Worm (Caenorhabditis elegans) whole organism, L2 larva: ENCODE data around the gene F34D10.3.

ENCODE experiments used
- C34F6.9 ChIP-seq: fragments of 150-350 bp; optimal IDR thresholded peaks from 2 replicates; lab custom pipeline; 2014; ENCODE audit warnings: missing biosample characterization, missing genetic modification characterization
- alr-1 ChIP-seq: fragments of 150-350 bp; optimal IDR thresholded peaks from 2 replicates; lab custom pipeline; 2014; ENCODE audit warnings: missing biosample characterization, missing genetic modification characterization
- aly-2 ChIP-seq: fragments of 150-350 bp; optimal IDR thresholded peaks from 2 replicates; lab custom pipeline; 2014; ENCODE audit warnings: missing biosample characterization, missing genetic modification characterization
- ama-1 ChIP-seq: fragments of 150-350 bp; optimal IDR thresholded peaks from 2 replicates; lab custom pipeline; 2018; ENCODE audit warnings: inconsistent platforms
- blmp-1 ChIP-seq: sonication (generic microtip); optimal IDR thresholded peaks from 2 replicates; lab custom pipeline; 2017; ENCODE audit warnings: missing genetic modification characterization, mild to moderate bottlenecking, missing compliant biosample characterization, antibody characterized with exemption, moderate library complexity; ENCODE audit not compliant: insufficient read depth
- ceh-16 ChIP-seq: fragments of 150-350 bp; optimal IDR thresholded peaks from 2 replicates; lab custom pipeline; 2014; ENCODE audit warnings: missing biosample characterization, missing genetic modification characterization
- ceh-82 ChIP-seq: fragments of 150-350 bp; optimal IDR thresholded peaks from 2 replicates; lab custom pipeline; 2014; ENCODE audit warnings: missing biosample characterization, missing genetic modification characterization
- crh-2 ChIP-seq: sonication (generic microtip); optimal IDR thresholded peaks from 2 replicates; lab custom pipeline; 2017; ENCODE audit warnings: missing biosample characterization, missing genetic modification characterization
- egl-27 ChIP-seq: sonication (generic microtip); optimal IDR thresholded peaks from 3 replicates; lab custom pipeline; 2017; ENCODE audit warnings: missing biosample characterization, missing genetic modification reagents, missing genetic modification characterization
- elt-3 ChIP-seq: sonication (generic microtip); optimal IDR thresholded peaks from 2 replicates; lab custom pipeline; 2017; ENCODE audit warnings: missing biosample characterization, missing genetic modification characterization
- fos-1 ChIP-seq: fragments of 150-350 bp; optimal IDR thresholded peaks from 2 replicates; lab custom pipeline; 2014; ENCODE audit warnings: missing biosample characterization, missing genetic modification characterization
- gmeb-1 ChIP-seq: fragments of 150-350 bp; optimal IDR thresholded peaks from 2 replicates; lab custom pipeline; 2014; ENCODE audit warnings: missing biosample characterization, missing genetic modification characterization
- lin-13 ChIP-seq: fragments of 150-350 bp; optimal IDR thresholded peaks from 2 replicates; lab custom pipeline; 2014; ENCODE audit warnings: missing biosample characterization, missing genetic modification reagents, missing genetic modification characterization
- lin-39 ChIP-seq: fragments of 150-350 bp; optimal IDR thresholded peaks from 2 replicates; lab custom pipeline; 2014; ENCODE audit warnings: missing biosample characterization, missing genetic modification reagents, missing genetic modification characterization
- lsy-2 ChIP-seq, 2 experiments: fragments of 150-350 bp in 1 of 2; sonication (generic microtip) in 1 of 2; optimal IDR thresholded peaks; 2 replicates each; lab custom pipeline; 2014 to 2017; ENCODE audit warnings: missing biosample characterization in 2 of 2, missing genetic modification characterization in 2 of 2
- mab-5 ChIP-seq: fragments of 150-350 bp; optimal IDR thresholded peaks from 2 replicates; lab custom pipeline; 2014; ENCODE audit warnings: missing biosample characterization, missing genetic modification characterization
- mdl-1 ChIP-seq, 2 experiments: fragments of 150-350 bp in 1 of 2; sonication (generic microtip) in 1 of 2; optimal IDR thresholded peaks; 2 replicates each; lab custom pipeline; 2017; ENCODE audit warnings: missing biosample characterization in 2 of 2, missing genetic modification characterization in 2 of 2
- nhr-10 ChIP-seq: sonication (generic microtip); optimal IDR thresholded peaks from 2 replicates; lab custom pipeline; 2017; ENCODE audit warnings: missing biosample characterization, missing genetic modification characterization
- nhr-11 ChIP-seq: fragments of 150-350 bp; optimal IDR thresholded peaks from 2 replicates; lab custom pipeline; 2014; ENCODE audit warnings: missing biosample characterization, missing genetic modification characterization
- nhr-12 ChIP-seq: fragments of 150-350 bp; optimal IDR thresholded peaks from 2 replicates; lab custom pipeline; 2014; ENCODE audit warnings: missing biosample characterization, missing genetic modification characterization
- nhr-129 ChIP-seq: fragments of 150-350 bp; optimal IDR thresholded peaks from 2 replicates; lab custom pipeline; 2014; ENCODE audit warnings: missing biosample characterization, missing genetic modification characterization
- nhr-21 ChIP-seq: fragments of 150-350 bp; optimal IDR thresholded peaks from 2 replicates; lab custom pipeline; 2014; ENCODE audit warnings: missing biosample characterization, missing genetic modification characterization
- nhr-23 ChIP-seq: fragments of 150-350 bp; optimal IDR thresholded peaks from 2 replicates; lab custom pipeline; 2014; ENCODE audit warnings: missing biosample characterization, missing genetic modification reagents, missing genetic modification characterization
- nhr-237 ChIP-seq: fragments of 150-350 bp; optimal IDR thresholded peaks from 2 replicates; lab custom pipeline; 2014; ENCODE audit warnings: missing biosample characterization, missing genetic modification characterization
- nhr-25 ChIP-seq: fragments of 150-350 bp; sonication (generic microtip); optimal IDR thresholded peaks from 3 replicates; lab custom pipeline; 2014; ENCODE audit warnings: missing biosample characterization, missing genetic modification characterization
- nhr-6 ChIP-seq: fragments of 150-350 bp; optimal IDR thresholded peaks from 2 replicates; lab custom pipeline; 2014; ENCODE audit warnings: missing biosample characterization, missing genetic modification characterization
- nhr-77 ChIP-seq: fragments of 150-350 bp; optimal IDR thresholded peaks from 2 replicates; lab custom pipeline; 2014; ENCODE audit warnings: missing biosample characterization, missing genetic modification characterization
- peb-1 ChIP-seq: fragments of 150-350 bp; optimal IDR thresholded peaks from 2 replicates; lab custom pipeline; 2014; ENCODE audit warnings: missing biosample characterization, missing genetic modification characterization
- skn-1 ChIP-seq: sonication (generic microtip); optimal IDR thresholded peaks from 2 replicates; lab custom pipeline; 2017; ENCODE audit warnings: missing biosample characterization, missing genetic modification characterization
- sma-3 ChIP-seq: sonication (generic microtip); optimal IDR thresholded peaks from 2 replicates; lab custom pipeline; 2016; ENCODE audit warnings: missing genetic modification reagents, missing genetic modification characterization, missing compliant biosample characterization
- sma-9 ChIP-seq, 2 experiments: fragments of 150-350 bp in 1 of 2; sonication (generic microtip) in 1 of 2; optimal IDR thresholded peaks; 2 replicates each; lab custom pipeline; 2014 to 2016; ENCODE audit warnings: missing genetic modification characterization in 2 of 2, mild to moderate bottlenecking in 1 of 2, missing biosample characterization in 1 of 2, missing compliant biosample characterization in 1 of 2, missing genetic modification reagents in 1 of 2, moderate library complexity in 1 of 2
- unc-55 ChIP-seq: fragments of 150-350 bp; sonication (generic microtip); optimal IDR thresholded peaks from 3 replicates; lab custom pipeline; 2014; ENCODE audit warnings: missing biosample characterization, missing genetic modification reagents, missing genetic modification characterization
- zag-1 ChIP-seq: fragments of 150-350 bp; optimal IDR thresholded peaks from 2 replicates; lab custom pipeline; 2014; ENCODE audit warnings: missing biosample characterization, missing genetic modification characterization
- ztf-1 ChIP-seq: fragments of 200-800 bp; sonication (Bioruptor generic); conservative IDR thresholded peaks from 2 replicates; pipeline ENCODE4 v1.3.6; 2022; ENCODE audit warnings: missing genetic modification characterization, missing compliant biosample characterization
- ztf-11 ChIP-seq: sonication (generic microtip); optimal IDR thresholded peaks from 2 replicates; lab custom pipeline; 2017; ENCODE audit warnings: missing biosample characterization, missing genetic modification characterization
- ztf-4 ChIP-seq: fragments of 150-350 bp; optimal IDR thresholded peaks from 2 replicates; lab custom pipeline; 2014; ENCODE audit warnings: missing biosample characterization, missing genetic modification characterization

F34D10.3 gene

ce11 chrIII:3734007-3734406, at the start of gene F34D10.3:
Gene F34D10.3 (plus strand): TSS chrIII:3734255.
- TF ChIP-seq nhr-25, result no peak
- TF ChIP-seq nhr-129 (tag; lab: Kevin White, UChicago), result peak; percentile 16
- TF ChIP-seq nhr-237 (tag; lab: Kevin White, UChicago), result no peak
- peak in 1 of 2 experiments; percentile 3 for TF ChIP-seq lsy-2 (tag; optimal IDR thresholded peaks at IDR 0.05; lab: Kevin White, UChicago)
- TF ChIP-seq crh-2, result no peak
- TF ChIP-seq ceh-82 (tag; lab: Kevin White, UChicago), result no peak
- no peak for TF ChIP-seq ama-1 (lab: Kevin White, UChicago)
- TF ChIP-seq nhr-11 (tag; lab: Kevin White, UChicago), result no peak
- no peak for TF ChIP-seq nhr-12 (tag; lab: Kevin White, UChicago)
- TF ChIP-seq C34F6.9 (tag; lab: Kevin White, UChicago), result peak; percentile 30
- TF ChIP-seq unc-55, result peak; percentile 53

DNA sequence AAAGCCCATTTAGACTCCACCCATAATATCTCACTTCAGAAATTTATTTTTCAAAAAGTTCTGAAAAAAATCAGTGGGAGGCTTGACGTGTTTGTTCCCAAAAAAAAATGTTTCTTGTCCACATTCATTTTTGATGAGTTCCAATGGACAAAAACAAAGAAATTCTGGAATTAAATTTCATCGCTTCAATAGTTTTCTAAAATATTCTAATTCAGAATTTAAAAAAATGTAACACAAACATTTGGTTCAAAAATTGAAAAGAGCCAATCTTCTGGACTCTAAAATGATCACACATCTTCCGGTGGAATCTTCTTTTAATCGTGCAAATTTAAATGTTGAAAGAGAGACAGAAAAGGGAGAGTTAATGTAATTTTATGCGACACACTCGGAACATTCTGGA, 41.5 kb upstream of the F34D10.3 start:
- TF ChIP-seq C34F6.9 (tag; lab: Kevin White, UChicago), result peak; percentile 24
- no peak for TF ChIP-seq nhr-12 (tag; lab: Kevin White, UChicago)

DNA sequence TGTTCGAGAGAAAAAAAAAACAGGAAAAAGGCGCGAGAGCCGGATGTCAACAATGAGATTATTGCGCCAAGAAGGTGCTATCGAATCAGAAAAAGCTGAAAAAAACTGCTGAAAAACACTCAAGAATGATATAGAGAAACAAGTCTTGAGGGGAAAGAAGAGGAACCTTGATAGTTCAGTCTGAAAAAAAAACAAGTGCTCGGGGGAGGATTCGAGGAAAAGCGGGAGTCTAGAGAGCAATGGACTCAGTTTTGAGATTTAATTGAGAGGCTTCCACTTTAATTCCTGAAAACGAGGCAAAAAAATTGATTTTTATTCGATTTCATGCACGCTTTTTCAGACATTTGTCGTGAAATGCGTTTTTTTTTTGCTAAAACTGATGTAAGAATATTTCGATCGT, 39.5 kb upstream of the F34D10.3 start, which contains the start of gene npr-15:
Gene npr-15, minus strand, starts transcription at position 101 of the 400 bp plus-strand sequence.
- TF ChIP-seq lin-39 (tag; lab: Kevin White, UChicago), result no peak
- TF ChIP-seq nhr-77 (tag; lab: Kevin White, UChicago), result no peak
- TF ChIP-seq gmeb-1 (tag; lab: Kevin White, UChicago), result no peak
- TF ChIP-seq nhr-12 (tag; lab: Kevin White, UChicago), result no peak
- TF ChIP-seq nhr-6 (tag; lab: Kevin White, UChicago), result no peak
- TF ChIP-seq nhr-25, result no peak
- TF ChIP-seq mab-5, result no peak
- no peak for TF ChIP-seq sma-9 (GFP tag; optimal IDR thresholded peaks at IDR 0.05; lab: Kevin White, UChicago)
- no peak for TF ChIP-seq sma-9 (tag; optimal IDR thresholded peaks at IDR 0.05; lab: Kevin White, UChicago)
- no peak for TF ChIP-seq fos-1
- no peak for TF ChIP-seq elt-3 (tag; lab: Kevin White, UChicago)
- TF ChIP-seq ztf-1 (GFP tag; lab: Robert Waterston, UW), result no peak
- no peak for TF ChIP-seq ztf-11 (tag; lab: Kevin White, UChicago)
- no peak for TF ChIP-seq skn-1 (tag; lab: Kevin White, UChicago)

DNA sequence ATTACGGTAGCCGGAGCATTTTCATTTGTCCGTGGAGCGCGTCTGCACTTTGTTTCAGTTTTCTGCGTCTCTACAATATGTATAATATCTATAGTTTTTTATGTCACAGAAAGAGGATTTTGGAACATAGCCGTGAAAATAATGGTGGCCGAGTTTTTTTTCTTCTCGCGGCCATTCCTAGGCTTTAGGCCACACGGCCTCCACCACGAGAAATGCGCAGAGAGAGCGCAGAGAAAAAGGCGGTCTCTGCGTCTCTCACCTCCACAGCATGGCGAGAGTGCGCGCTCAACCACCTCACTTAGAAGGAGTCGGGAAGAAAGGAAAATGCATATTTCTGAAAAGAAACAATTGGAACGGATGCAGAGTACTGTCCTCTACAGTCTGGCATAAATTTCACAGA, 38.7 kb upstream of the F34D10.3 start:
- TF ChIP-seq lsy-2 (tag; optimal IDR thresholded peaks at IDR 0.05; lab: Kevin White, UChicago), result peak; percentile 19 to 24
- TF ChIP-seq unc-55, result peak; percentile 15

DNA sequence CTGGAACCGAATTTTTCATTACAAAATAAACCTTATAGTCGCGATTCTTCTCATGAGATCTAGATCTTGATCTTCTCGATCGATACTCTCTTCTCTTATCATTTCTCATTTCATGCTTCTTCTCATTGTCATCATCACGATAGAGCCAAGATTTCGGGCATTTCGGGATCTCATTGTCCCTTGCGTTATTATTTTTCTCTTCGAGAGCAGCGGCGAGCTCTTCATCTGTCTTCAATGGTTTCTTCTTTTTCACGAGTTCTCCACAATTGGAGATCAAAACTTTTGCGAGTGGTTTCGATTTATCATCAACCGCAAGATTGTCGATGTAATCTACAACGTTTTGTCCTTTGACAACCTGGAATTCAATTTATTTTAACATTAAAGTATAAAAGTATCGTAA, 35.7 kb upstream of the F34D10.3 start:
- no peak for TF ChIP-seq crh-2

- TF ChIP-seq nhr-21 (tag; lab: Kevin White, UChicago), result peak; percentile 11
- TF ChIP-seq skn-1 (tag; lab: Kevin White, UChicago), result no peak
- TF ChIP-seq nhr-11 (tag; lab: Kevin White, UChicago), result no peak
- TF ChIP-seq blmp-1 (tag; lab: Kevin White, UChicago), result no peak
- TF ChIP-seq, all 48 proteins: peak for 1
These were observed 34.8 kb upstream of the F34D10.3 start, which contains the start of gene cyn-9 for ce11 chrIII:3699275-3699674. Gene cyn-9 (minus strand): TSS chrIII:3699640.

DNA sequence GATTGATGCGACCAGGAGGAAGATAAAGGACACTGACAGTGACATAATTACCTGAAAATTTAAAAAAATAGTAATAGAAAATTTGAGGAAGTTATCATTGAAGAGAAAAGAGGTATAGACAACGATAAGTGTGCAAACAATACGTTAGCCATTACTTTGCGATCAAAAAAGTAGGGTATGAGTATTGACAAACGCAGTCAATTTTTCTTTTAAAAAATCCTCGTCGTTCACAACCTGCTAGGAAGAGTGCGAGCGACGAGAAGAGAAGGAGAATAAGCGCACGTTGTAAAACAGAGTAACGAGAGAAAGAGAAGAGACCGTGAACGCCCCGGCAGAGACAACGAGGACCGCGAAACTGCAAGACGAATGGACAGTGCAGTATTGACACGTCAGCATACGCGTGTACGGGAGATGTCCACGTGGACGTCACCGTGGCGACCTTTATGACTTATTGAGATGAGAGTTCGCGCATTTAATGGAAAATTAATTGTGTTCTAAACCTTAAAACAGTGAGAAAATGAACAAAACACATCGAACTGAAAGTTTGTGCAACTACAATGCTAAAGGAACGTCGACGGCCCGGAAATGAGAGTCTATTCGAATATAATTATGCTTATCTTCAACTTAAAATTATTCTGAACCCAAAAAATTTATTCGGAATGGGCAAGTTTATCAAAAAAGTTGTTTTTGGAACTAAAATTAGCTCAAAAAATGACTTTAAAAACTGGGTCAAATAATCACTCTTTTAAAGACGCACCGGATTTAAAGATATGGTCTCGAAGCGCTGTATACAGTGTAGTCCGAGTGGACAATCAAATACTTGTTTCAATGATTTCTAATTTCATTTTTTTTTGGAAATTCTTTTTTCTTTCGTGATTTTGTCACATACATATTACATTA, 32.4 kb upstream of the F34D10.3 start, which contains the start of the genes pdi-1 and C14B1.2:
Gene pdi-1, minus strand, starts transcription at position 51 of the 900 bp plus-strand sequence.
Gene C14B1.2, plus strand, starts transcription at position 850 of the 900 bp plus-strand sequence.
- TF ChIP-seq nhr-129 (tag; lab: Kevin White, UChicago) (peak; percentile 57), skn-1 (tag; lab: Kevin White, UChicago) (peak; percentile 6), nhr-21 (tag; lab: Kevin White, UChicago) (peak; percentile 35), nhr-23 (no peak), lsy-2 (tag; optimal IDR thresholded peaks at IDR 0.05; lab: Kevin White, UChicago) (peak in 1 of 2 experiments; percentile 33), egl-27 (tag; lab: Kevin White, UChicago) (no peak), gmeb-1 (tag; lab: Kevin White, UChicago) (no peak), unc-55 (peak; percentile 21), ztf-11 (tag; lab: Kevin White, UChicago) (no peak), ztf-4 (tag; lab: Kevin White, UChicago) (no peak), nhr-10 (tag; lab: Kevin White, UChicago) (no peak), mdl-1 (tag; optimal IDR thresholded peaks at IDR 0.05; lab: Kevin White, UChicago) (peak; percentile 28 to 62), crh-2 (peak; percentile 92), nhr-6 (tag; lab: Kevin White, UChicago) (no peak), sma-3 (peak; percentile 30), peb-1 (tag; lab: Kevin White, UChicago) (no peak), ztf-1 (GFP tag; lab: Robert Waterston, UW) (no peak), nhr-12 (tag; lab: Kevin White, UChicago) (no peak), lin-13 (no peak), aly-2 (tag; lab: Kevin White, UChicago) (no peak), zag-1 (tag; lab: Kevin White, UChicago) (no peak), ceh-16 (no peak), ceh-82 (tag; lab: Kevin White, UChicago) (no peak), blmp-1 (tag; lab: Kevin White, UChicago) (peak; percentile 17), alr-1 (tag; lab: Kevin White, UChicago) (no peak)
